Worm (Caenorhabditis elegans): ENCODE measurements around the gene frpr-8.

- TF ChIP-seq him-1 (tag; optimal IDR thresholded peaks at IDR 0.05) = no peak
- TF ChIP-seq dao-5 (tag; optimal IDR thresholded peaks at IDR 0.05) = no peak
Observed at ce11 chrX:8681600-8681999, 16.0 kb upstream of the frpr-8 start, which contains the start of gene K09E2.1.
